Fruit fly (Drosophila melanogaster): ENCODE measurements around the gene stx.

DNA sequence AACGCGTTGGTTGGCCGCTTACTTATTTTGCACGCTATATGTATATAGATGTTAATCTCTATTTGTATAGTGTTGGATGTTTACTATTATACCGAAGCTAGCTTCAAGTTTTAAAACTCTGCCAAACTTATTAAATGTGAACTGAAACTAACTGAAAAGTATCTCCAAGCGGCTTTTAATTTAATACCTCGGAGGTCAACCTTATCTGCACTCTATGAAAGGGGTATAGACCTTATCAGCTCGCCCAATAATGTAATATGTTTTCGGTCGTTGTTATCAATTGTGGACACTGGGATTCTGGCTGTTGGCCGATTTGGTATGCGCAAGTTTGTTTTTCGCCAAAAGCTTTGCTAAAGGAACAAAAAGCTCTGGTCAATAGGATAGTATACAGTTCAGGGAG, 3.9 kb upstream of the stx start:
- no peak for TF ChIP-seq pan (optimal IDR thresholded peaks at IDR 0.05)
- no peak for TF ChIP-seq Mio (GFP tag; optimal IDR thresholded peaks at IDR 0.05)
- no peak for TF ChIP-seq Myc (optimal IDR thresholded peaks at IDR 0.05)
- TF ChIP-seq brk (GFP tag; optimal IDR thresholded peaks at IDR 0.05) = no peak
- TF ChIP-seq Hr78 (GFP tag; optimal IDR thresholded peaks at IDR 0.05) = no peak
- TF ChIP-seq Hr83 (GFP tag; optimal IDR thresholded peaks at IDR 0.05; ENCODE audit: poor library complexity, severe bottlenecking) = no peak
- TF ChIP-seq lola (GFP tag; optimal IDR thresholded peaks at IDR 0.05) = no peak
- no peak for TF ChIP-seq ey (GFP tag; optimal IDR thresholded peaks at IDR 0.05)
- TF ChIP-seq CG9705 (GFP tag; optimal IDR thresholded peaks at IDR 0.05) = no peak
- no peak for TF ChIP-seq psq (GFP tag; optimal IDR thresholded peaks at IDR 0.05)
- no peak for TF ChIP-seq Dfd (GFP tag; optimal IDR thresholded peaks at IDR 0.05)
- no peak for TF ChIP-seq dl (GFP tag; optimal IDR thresholded peaks at IDR 0.05; ENCODE audit: insufficient read depth in 1 of 2, partially characterized antibody in 2 of 2)
- TF ChIP-seq HLH106 (tag; optimal IDR thresholded peaks at IDR 0.05) = no peak

Measured in whole organism, wandering third instar larva.